Fruit fly (Drosophila melanogaster) whole organism, wandering third instar larva: ENCODE data around the gene CG15386.

Experiments used
- Abd-B ChIP-seq: fragments of >200 bp; optimal IDR thresholded peaks from 2 replicates; lab custom pipeline; 2017; ENCODE audit warnings: missing biosample characterization, missing genetic modification characterization
- CG32264 ChIP-seq: fragments of 200-800 bp; sonication (Bioruptor generic); optimal IDR thresholded peaks from 2 replicates; lab custom pipeline; 2016; ENCODE audit warnings: missing biosample characterization, missing genetic modification characterization
- CG9705 ChIP-seq: fragments of 200-800 bp; sonication (Bioruptor generic); optimal IDR thresholded peaks from 2 replicates; lab custom pipeline; 2018; ENCODE audit warnings: missing biosample characterization, mild to moderate bottlenecking, missing genetic modification characterization
- CrebA ChIP-seq: fragments of 200-800 bp; sonication (Bioruptor generic); optimal IDR thresholded peaks from 2 replicates; lab custom pipeline; 2016; ENCODE audit warnings: missing biosample characterization, mild to moderate bottlenecking, missing genetic modification characterization, borderline replicate concordance
- Dfd ChIP-seq: fragments of >200 bp; optimal IDR thresholded peaks from 2 replicates; lab custom pipeline; 2017; ENCODE audit warnings: missing biosample characterization, missing genetic modification characterization
- Dif ChIP-seq: fragments of 200-275, 200-300 bp; sonication (Bioruptor generic); optimal IDR thresholded peaks from 2 replicates; lab custom pipeline; 2018; ENCODE audit warnings: missing biosample characterization, missing genetic modification characterization; ENCODE audit not compliant: partially characterized antibody
- GATAd ChIP-seq: sonication (Bioruptor generic); optimal IDR thresholded peaks from 2 replicates; lab custom pipeline; 2016; ENCODE audit warnings: missing biosample characterization, missing genetic modification characterization
- HLH106 ChIP-seq: fragments of 200-800 bp; optimal IDR thresholded peaks from 3 replicates; lab custom pipeline; 2019; ENCODE audit warnings: missing biosample characterization, mild to moderate bottlenecking, missing genetic modification characterization, moderate library complexity
- Hr83 ChIP-seq: fragments of 200-300 bp; sonication (Bioruptor generic); optimal IDR thresholded peaks from 2 replicates; lab custom pipeline; 2016; ENCODE audit warnings: missing biosample characterization, mild to moderate bottlenecking, missing genetic modification characterization, moderate library complexity; ENCODE audit not compliant: poor library complexity, severe bottlenecking
- Jra ChIP-seq: sonication (Bioruptor generic); optimal IDR thresholded peaks from 2 replicates; lab custom pipeline; 2016; ENCODE audit warnings: missing biosample characterization, missing genetic modification characterization
- Mio ChIP-seq: sonication (Bioruptor generic); optimal IDR thresholded peaks from 2 replicates; lab custom pipeline; 2016; ENCODE audit warnings: missing biosample characterization, missing genetic modification characterization
- OdsH ChIP-seq: fragments of 200-800 bp; sonication (Bioruptor generic); optimal IDR thresholded peaks from 2 replicates; lab custom pipeline; 2016; ENCODE audit warnings: missing biosample characterization, mild to moderate bottlenecking, missing genetic modification characterization
- Rel ChIP-seq, 2 experiments: fragments of 200-800 bp; sonication (Bioruptor generic) in 1 of 2; optimal IDR thresholded peaks; 2 replicates in 1 of 2; 3 replicates in 1 of 2; lab custom pipeline; 2016 to 2019; ENCODE audit warnings: mild to moderate bottlenecking in 2 of 2, missing biosample characterization in 2 of 2, missing genetic modification characterization in 2 of 2, moderate library complexity in 1 of 2
- Sp1 ChIP-seq: fragments of 200-800 bp; sonication (Bioruptor generic); optimal IDR thresholded peaks from 3 replicates; lab custom pipeline; 2019; ENCODE audit warnings: missing biosample characterization, mild to moderate bottlenecking, missing genetic modification characterization, moderate library complexity
- Vsx2 ChIP-seq: fragments of 200-300, 225-300 bp; sonication (Bioruptor generic); optimal IDR thresholded peaks from 2 replicates; lab custom pipeline; 2018; ENCODE audit warnings: missing biosample characterization, missing genetic modification characterization; ENCODE audit not compliant: partially characterized antibody
- brk ChIP-seq: fragments of 200-800 bp; sonication (Bioruptor generic); optimal IDR thresholded peaks from 2 replicates; lab custom pipeline; 2016; ENCODE audit warnings: missing biosample characterization, mild to moderate bottlenecking, missing genetic modification characterization
- dl ChIP-seq, 2 experiments: fragments of 175-275, 200-275 bp in 1 of 2; fragments of 200-275 bp in 1 of 2; sonication (Bioruptor generic); optimal IDR thresholded peaks; lab custom pipeline; 2018; ENCODE audit warnings: mild to moderate bottlenecking in 2 of 2, missing biosample characterization in 2 of 2, missing genetic modification characterization in 2 of 2, moderate library complexity in 2 of 2; ENCODE audit not compliant: partially characterized antibody in 2 of 2, insufficient read depth in 1 of 2
- dmrt93B ChIP-seq: fragments of 200-800 bp; sonication (Bioruptor generic); optimal IDR thresholded peaks from 2 replicates; lab custom pipeline; 2018; ENCODE audit warnings: missing biosample characterization, mild to moderate bottlenecking, missing genetic modification characterization
- dsf ChIP-seq: sonication (Bioruptor generic); optimal IDR thresholded peaks from 2 replicates; lab custom pipeline; 2016; ENCODE audit warnings: missing biosample characterization, missing genetic modification characterization, borderline replicate concordance
- ey ChIP-seq: fragments of 200-800 bp; sonication (Bioruptor generic); optimal IDR thresholded peaks from 2 replicates; lab custom pipeline; 2016; ENCODE audit warnings: missing biosample characterization, missing genetic modification characterization
- foxo ChIP-seq, 2 experiments: fragments of 200-800 bp; sonication (Bioruptor generic); optimal IDR thresholded peaks; 2 replicates in 1 of 2; 3 replicates in 1 of 2; lab custom pipeline; 2016 to 2017; ENCODE audit warnings: missing biosample characterization in 2 of 2, missing genetic modification characterization in 2 of 2
- fru ChIP-seq: fragments of 200-800 bp; sonication (Bioruptor generic); optimal IDR thresholded peaks from 3 replicates; lab custom pipeline; 2016; ENCODE audit warnings: missing biosample characterization, mild to moderate bottlenecking, missing genetic modification characterization
- h ChIP-seq: fragments of 200-800 bp; sonication (Bioruptor generic); optimal IDR thresholded peaks from 3 replicates; lab custom pipeline; 2016; ENCODE audit warnings: missing biosample characterization, mild to moderate bottlenecking, missing genetic modification characterization
- lola ChIP-seq: fragments of >200 bp; optimal IDR thresholded peaks from 2 replicates; lab custom pipeline; 2017; ENCODE audit warnings: missing biosample characterization, missing genetic modification characterization
- pan ChIP-seq: fragments of >200 bp; optimal IDR thresholded peaks from 2 replicates; lab custom pipeline; 2017
- psq ChIP-seq: fragments of 200-800 bp; sonication (Bioruptor generic); optimal IDR thresholded peaks from 3 replicates; lab custom pipeline; 2017; ENCODE audit warnings: missing biosample characterization, mild to moderate bottlenecking, missing genetic modification characterization, moderate library complexity
- rgr ChIP-seq: fragments of 200-800 bp; sonication (Bioruptor generic); optimal IDR thresholded peaks from 3 replicates; lab custom pipeline; 2016; ENCODE audit warnings: missing biosample characterization, mild to moderate bottlenecking, missing genetic modification characterization
- sage ChIP-seq: fragments of 200-800 bp; sonication (Bioruptor generic); optimal IDR thresholded peaks from 2 replicates; lab custom pipeline; 2016; ENCODE audit warnings: missing biosample characterization, mild to moderate bottlenecking, missing genetic modification characterization
- usp ChIP-seq: fragments of >200 bp; optimal IDR thresholded peaks from 2 replicates; lab custom pipeline; 2017; ENCODE audit warnings: missing biosample characterization, missing genetic modification characterization
- woc ChIP-seq: sonication (Bioruptor generic); optimal IDR thresholded peaks from 2 replicates; lab custom pipeline; 2016; ENCODE audit warnings: missing biosample characterization, mild to moderate bottlenecking, missing genetic modification characterization

CG15386 gene

dm6 chr2L:2192123-2192601 is 24.9 kb downstream of the CG15386 start, which contains the start of gene CG10874:
TSS of gene CG10874 (minus strand) at chr2L:2192386.
- peak in 1 of 2 experiments; percentile 58 for TF ChIP-seq dl (GFP tag; optimal IDR thresholded peaks at IDR 0.05; lab: Kevin White, UChicago; ENCODE audit: insufficient read depth in 1 of 2, partially characterized antibody in 2 of 2)
- TF ChIP-seq Rel (GFP tag; optimal IDR thresholded peaks at IDR 0.05; lab: Kevin White, UChicago): no peak
- TF ChIP-seq Rel (tag; optimal IDR thresholded peaks at IDR 0.05; lab: Kevin White, UChicago): peak; percentile 30
- TF ChIP-seq Vsx2 (GFP tag; lab: Kevin White, UChicago): peak; percentile 98
- TF ChIP-seq sage (GFP tag; lab: Kevin White, UChicago): no peak
- TF ChIP-seq OdsH: no peak
- TF ChIP-seq Dif: peak; percentile 89
- TF ChIP-seq, all 38 proteins: peak for 4

DNA sequence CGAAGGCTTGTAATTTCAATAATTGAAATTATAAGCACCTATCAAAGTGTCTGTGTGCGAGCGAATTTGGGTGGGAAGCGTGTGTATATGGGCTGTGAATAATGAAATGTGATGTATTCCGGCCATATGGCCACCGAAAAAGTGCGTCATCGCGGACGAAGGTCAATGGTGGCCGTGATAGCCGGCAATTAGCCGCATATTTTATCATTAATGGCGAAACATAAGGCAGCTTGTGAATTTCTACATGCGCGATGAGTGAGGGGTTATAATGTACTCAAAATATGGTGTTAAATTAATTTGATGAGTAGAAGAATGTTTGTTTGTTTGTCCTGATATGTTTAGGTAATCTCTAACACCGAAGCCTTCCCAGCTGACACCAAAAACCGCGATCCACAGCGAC is 25.6 kb downstream of the CG15386 start:
- TF ChIP-seq h (GFP tag; lab: Kevin White, UChicago) (no peak), dl (GFP tag; optimal IDR thresholded peaks at IDR 0.05; lab: Kevin White, UChicago; ENCODE audit: insufficient read depth in 1 of 2, partially characterized antibody in 2 of 2) (no peak), CG32264 (GFP tag; lab: Kevin White, UChicago) (no peak), fru (GFP tag; lab: Kevin White, UChicago) (no peak), CrebA (no peak), dsf (GFP tag; lab: Kevin White, UChicago) (no peak), HLH106 (tag; lab: Kevin White, UChicago) (no peak), OdsH (no peak), Jra (GFP tag; lab: Kevin White, UChicago) (no peak), lola (GFP tag; lab: Kevin White, UChicago) (no peak), GATAd (GFP tag; lab: Kevin White, UChicago) (no peak), Hr83 (GFP tag; lab: Kevin White, UChicago) (no peak), Mio (GFP tag; lab: Kevin White, UChicago) (no peak), psq (GFP tag; lab: Kevin White, UChicago) (no peak), woc (GFP tag; lab: Kevin White, UChicago) (no peak), dmrt93B (GFP tag; lab: Kevin White, UChicago) (no peak), brk (GFP tag; lab: Kevin White, UChicago) (no peak), Rel (GFP tag; optimal IDR thresholded peaks at IDR 0.05; lab: Kevin White, UChicago) (no peak), Rel (tag; optimal IDR thresholded peaks at IDR 0.05; lab: Kevin White, UChicago) (no peak), usp (GFP tag; lab: Kevin White, UChicago) (no peak)
- TF ChIP-seq, all 38 proteins: peak for 0

- TF ChIP-seq usp (GFP tag; lab: Kevin White, UChicago) (no peak), psq (GFP tag; lab: Kevin White, UChicago) (no peak), lola (GFP tag; lab: Kevin White, UChicago) (no peak), ey (no peak), sage (GFP tag; lab: Kevin White, UChicago) (no peak), woc (GFP tag; lab: Kevin White, UChicago) (no peak), Dfd (GFP tag; lab: Kevin White, UChicago) (no peak), dsf (GFP tag; lab: Kevin White, UChicago) (no peak), GATAd (GFP tag; lab: Kevin White, UChicago) (no peak), Dif (no peak), Jra (GFP tag; lab: Kevin White, UChicago) (no peak), Mio (GFP tag; lab: Kevin White, UChicago) (no peak), fru (GFP tag; lab: Kevin White, UChicago) (no peak), brk (GFP tag; lab: Kevin White, UChicago) (no peak), Vsx2 (GFP tag; lab: Kevin White, UChicago) (no peak), Abd-B (GFP tag; lab: Kevin White, UChicago) (no peak), CG32264 (GFP tag; lab: Kevin White, UChicago) (no peak), pan (lab: Kevin White, UChicago) (no peak), Rel (GFP tag; optimal IDR thresholded peaks at IDR 0.05; lab: Kevin White, UChicago) (no peak), Rel (tag; optimal IDR thresholded peaks at IDR 0.05; lab: Kevin White, UChicago) (peak; percentile 87), foxo (GFP tag; optimal IDR thresholded peaks at IDR 0.05; lab: Kevin White, UChicago) (no peak), Sp1 (GFP tag; lab: Kevin White, UChicago) (no peak), h (GFP tag; lab: Kevin White, UChicago) (peak; percentile 18), CG9705 (no peak), Hr83 (GFP tag; lab: Kevin White, UChicago) (no peak), rgr (GFP tag; lab: Kevin White, UChicago) (peak; percentile 11)
Measured at dm6 chr2L:2190684-2191083, 26.4 kb downstream of the CG15386 start.
